Worm (Caenorhabditis elegans) whole organism, L4/young adult: ENCODE measurements around the gene col-91.

Source experiments
- W03F9.2 ChIP-seq: fragments of 150-350 bp; optimal IDR thresholded peaks from 2 replicates; lab custom pipeline; 2014; ENCODE audit warnings: missing biosample characterization, missing genetic modification characterization
- dao-5 ChIP-seq: sonication (generic microtip); optimal IDR thresholded peaks from 2 replicates; lab custom pipeline; 2016; ENCODE audit warnings: missing genotype, missing genetic modification characterization, moderate library complexity, missing compliant biosample characterization
- him-1 ChIP-seq: sonication (generic microtip); optimal IDR thresholded peaks from 2 replicates; lab custom pipeline; 2016; ENCODE audit warnings: missing genotype, missing genetic modification reagents, missing genetic modification characterization, missing compliant biosample characterization

DNA sequence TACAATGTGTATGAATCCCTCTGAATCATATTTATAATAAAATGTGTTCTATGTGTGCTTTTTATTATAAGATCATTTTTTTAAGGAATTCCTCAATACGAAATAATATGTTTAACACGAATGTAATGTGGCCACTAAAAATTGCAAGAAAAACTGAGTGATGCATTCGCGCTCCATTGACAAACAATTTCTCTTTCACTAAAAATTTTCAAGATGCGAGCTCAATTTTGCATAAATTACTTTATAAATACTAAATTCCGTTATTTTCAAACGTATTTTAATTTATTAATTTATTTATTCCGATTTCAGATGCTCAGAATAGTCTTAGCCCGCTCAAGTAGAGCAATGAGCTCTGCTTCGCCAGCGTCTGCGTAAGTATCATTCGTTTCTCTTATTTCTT lies 2.3 kb upstream of the col-91 start, which contains the start of gene mrps-9:
- TF ChIP-seq him-1 (tag; lab: Kevin White, UChicago) (no peak), W03F9.2 (tag; lab: Kevin White, UChicago) (peak; percentile 13), dao-5 (tag; lab: Kevin White, UChicago) (no peak)
